Fruit fly (Drosophila melanogaster) whole organism, embryonic: ENCODE measurements around the gene Fdh.

ENCODE experiments used
- Adf1 ChIP-seq: fragments of 200-800 bp; sonication (Bioruptor generic); IDR thresholded peaks from 2 replicates; pipeline ENCODE4 v1.3.6; 2022; ENCODE audit warnings: missing biosample characterization, missing genetic modification characterization
- Atf6 ChIP-seq: fragments of 200-800 bp; sonication (Bioruptor generic); IDR thresholded peaks from 2 replicates; pipeline ENCODE4 v1.3.6; 2022; ENCODE audit warnings: missing biosample characterization, missing genetic modification characterization
- CG10267 ChIP-seq: fragments of 200-800 bp; sonication (Bioruptor generic); optimal IDR thresholded peaks from 2 replicates; lab custom pipeline; 2018; ENCODE audit warnings: missing biosample characterization, mild to moderate bottlenecking, missing genetic modification characterization, moderate library complexity
- CG11504 ChIP-seq: fragments of 200-800 bp; sonication (Bioruptor generic); optimal IDR thresholded peaks from 3 replicates; lab custom pipeline; 2019; ENCODE audit warnings: missing biosample characterization, mild to moderate bottlenecking, missing genetic modification characterization, moderate library complexity
- CG11560 ChIP-seq: fragments of 200-800 bp; sonication (Bioruptor generic); IDR thresholded peaks from 3 replicates; pipeline ENCODE4 v1.3.6; 2022; ENCODE audit warnings: missing biosample characterization, missing genetic modification characterization
- CG11696 ChIP-seq: fragments of 200-800 bp; sonication (Bioruptor generic); IDR thresholded peaks from 2 replicates; pipeline ENCODE4 v1.3.6; 2022; ENCODE audit warnings: missing biosample characterization, missing genetic modification characterization
- CG14014 ChIP-seq: fragments of 200-800 bp; sonication (Bioruptor generic); IDR thresholded peaks from 2 replicates; pipeline ENCODE4 v1.3.6; 2022; ENCODE audit warnings: missing biosample characterization, missing genetic modification characterization
- CG18619 ChIP-seq: fragments of 200-800 bp; sonication (Bioruptor generic); optimal IDR thresholded peaks from 3 replicates; lab custom pipeline; 2017; ENCODE audit warnings: missing biosample characterization, mild to moderate bottlenecking, missing genetic modification characterization
- CG31224 ChIP-seq: fragments of 200-800 bp; sonication (Bioruptor generic); IDR thresholded peaks from 2 replicates; pipeline ENCODE4 v1.3.6; 2022; ENCODE audit warnings: missing biosample characterization, missing genetic modification characterization
- CG3163 ChIP-seq: fragments of 200-800 bp; sonication (Bioruptor generic); optimal IDR thresholded peaks from 3 replicates; lab custom pipeline; 2016; ENCODE audit warnings: missing biosample characterization, missing genetic modification characterization
- CG34376 ChIP-seq: fragments of 200-800 bp; sonication (Bioruptor generic); optimal IDR thresholded peaks from 2 replicates; lab custom pipeline; 2018; ENCODE audit warnings: missing biosample characterization, mild to moderate bottlenecking, missing genetic modification characterization
- CG3995 ChIP-seq: fragments of 200-800 bp; sonication (Bioruptor generic); optimal IDR thresholded peaks from 3 replicates; lab custom pipeline; 2016; ENCODE audit warnings: missing biosample characterization, missing genetic modification characterization
- CG4854 ChIP-seq: fragments of 200-800 bp; sonication (Bioruptor generic); optimal IDR thresholded peaks from 2 replicates; lab custom pipeline; 2016; ENCODE audit warnings: missing biosample characterization, missing genetic modification characterization, inconsistent platforms
- CG6175 ChIP-seq: fragments of 200-800 bp; sonication (Bioruptor generic); IDR thresholded peaks from 3 replicates; pipeline ENCODE4 v1.3.6; 2022; ENCODE audit warnings: missing biosample characterization, missing genetic modification characterization
- CG7556 ChIP-seq: fragments of 200-800 bp; sonication (Bioruptor generic); optimal IDR thresholded peaks from 2 replicates; lab custom pipeline; 2017; ENCODE audit warnings: missing biosample characterization, mild to moderate bottlenecking, missing genetic modification characterization
- CG7839 ChIP-seq: fragments of 200-800 bp; sonication (Bioruptor generic); optimal IDR thresholded peaks from 3 replicates; lab custom pipeline; 2018; ENCODE audit warnings: missing biosample characterization, mild to moderate bottlenecking, missing genetic modification characterization, moderate library complexity
- CG7987 ChIP-seq: fragments of 200-800 bp; sonication (Bioruptor generic); optimal IDR thresholded peaks from 2 replicates; lab custom pipeline; 2018; ENCODE audit warnings: missing biosample characterization, mild to moderate bottlenecking, missing genetic modification characterization, moderate library complexity
- CG8359 ChIP-seq: fragments of 200-800 bp; sonication (Bioruptor generic); optimal IDR thresholded peaks from 2 replicates; lab custom pipeline; 2017; ENCODE audit warnings: missing biosample characterization, mild to moderate bottlenecking, missing genetic modification characterization, borderline replicate concordance
- D19A ChIP-seq: fragments of 200-800 bp; optimal IDR thresholded peaks from 3 replicates; lab custom pipeline; 2019; ENCODE audit warnings: missing biosample characterization, mild to moderate bottlenecking, missing genetic modification characterization, moderate library complexity
- D19B ChIP-seq: fragments of 200-800 bp; sonication (Bioruptor generic); optimal IDR thresholded peaks from 2 replicates; lab custom pipeline; 2017; ENCODE audit warnings: missing biosample characterization, mild to moderate bottlenecking, missing genetic modification characterization
- Ets65A ChIP-seq: fragments of 200-800 bp; sonication (Bioruptor generic); peaks from one replicate; lab custom pipeline; 2016; ENCODE audit warnings: missing biosample characterization, missing genetic modification characterization
- Fer1 ChIP-seq: fragments of 200-800 bp; sonication (Bioruptor generic); optimal IDR thresholded peaks from 2 replicates; lab custom pipeline; 2017; ENCODE audit warnings: missing biosample characterization, mild to moderate bottlenecking, missing genetic modification characterization
- Gug ChIP-seq: fragments of 200-800 bp; sonication (Bioruptor generic); IDR thresholded peaks from 4 replicates; pipeline ENCODE4 v1.3.6; 2022; ENCODE audit warnings: missing biosample characterization, missing genetic modification characterization
- Hand ChIP-seq: fragments of 200-800 bp; sonication (Bioruptor generic); optimal IDR thresholded peaks from 2 replicates; lab custom pipeline; 2017; ENCODE audit warnings: mild to moderate bottlenecking, missing biosample characterization, missing genetic modification reagents, missing genetic modification characterization
- HmgD ChIP-seq: fragments of 200-800 bp; sonication (Bioruptor generic); optimal IDR thresholded peaks from 3 replicates; lab custom pipeline; 2016; ENCODE audit warnings: missing biosample characterization, missing genetic modification characterization
- Hr3 ChIP-seq: fragments of 200-800 bp; sonication (Bioruptor generic); optimal IDR thresholded peaks from 3 replicates; lab custom pipeline; 2016; ENCODE audit warnings: missing biosample characterization, missing genetic modification characterization
- MBD-R2 ChIP-seq: fragments of 200-800 bp; sonication (Bioruptor generic); IDR thresholded peaks from 2 replicates; pipeline ENCODE4 v1.3.6; 2022; ENCODE audit warnings: missing biosample characterization, missing genetic modification characterization
- Myb ChIP-seq: fragments of 200-800 bp; sonication (Bioruptor generic); optimal IDR thresholded peaks from 2 replicates; lab custom pipeline; 2016; ENCODE audit warnings: missing biosample characterization, missing genetic modification characterization
- Optix ChIP-seq: fragments of 200-800 bp; sonication (Bioruptor generic); IDR thresholded peaks from 3 replicates; pipeline ENCODE4 v1.3.6; 2022; ENCODE audit warnings: missing biosample characterization, missing genetic modification characterization
- Rx ChIP-seq: fragments of 200-800 bp; sonication (Bioruptor generic); IDR thresholded peaks from 2 replicates; pipeline ENCODE4 v1.3.6; 2022; ENCODE audit warnings: missing biosample characterization, missing genetic modification characterization
- Side ChIP-seq: fragments of 200-800 bp; sonication (Bioruptor generic); optimal IDR thresholded peaks from 2 replicates; lab custom pipeline; 2016; ENCODE audit warnings: missing biosample characterization, missing genetic modification characterization
- chm ChIP-seq: fragments of 200-800 bp; sonication (Bioruptor generic); IDR thresholded peaks from 2 replicates; pipeline ENCODE4 v1.3.6; 2022; ENCODE audit warnings: missing biosample characterization, missing genetic modification characterization
- dan ChIP-seq: fragments of 200-800 bp; sonication (Bioruptor generic); IDR thresholded peaks from 2 replicates; pipeline ENCODE4 v1.3.6; 2022; ENCODE audit warnings: missing biosample characterization, missing genetic modification characterization
- dm ChIP-seq: fragments of 200-800 bp; sonication (Bioruptor generic); optimal IDR thresholded peaks from 3 replicates; lab custom pipeline; 2016; ENCODE audit warnings: missing biosample characterization, missing genetic modification characterization
- exex ChIP-seq: fragments of 200-800 bp; sonication (Bioruptor generic); optimal IDR thresholded peaks from 4 replicates; lab custom pipeline; 2018; ENCODE audit warnings: missing biosample characterization, mild to moderate bottlenecking, missing genetic modification characterization, moderate library complexity
- ken ChIP-seq: fragments of 200-800 bp; sonication (Bioruptor generic); IDR thresholded peaks from 3 replicates; pipeline ENCODE4 v1.3.6; 2022; ENCODE audit warnings: missing biosample characterization, missing genetic modification characterization
- odd ChIP-seq: fragments of 200-800 bp; sonication (Bioruptor generic); optimal IDR thresholded peaks from 2 replicates; lab custom pipeline; 2017; ENCODE audit warnings: missing biosample characterization, mild to moderate bottlenecking, missing genetic modification characterization
- pan ChIP-seq, 4 experiments: fragments of >200 bp in 3 of 4; fragments of 200-800 bp in 1 of 4; sonication (Bioruptor generic) in 1 of 4; optimal IDR thresholded peaks in 3 of 4; IDR thresholded peaks in 1 of 4; 2 replicates each; pipeline versions ENCODE4 v1.3.6 to Lab custom; 2017 to 2022; ENCODE audit warnings: missing biosample characterization in 2 of 4, missing genetic modification characterization in 2 of 4, mixed read lengths in 1 of 4
- pum ChIP-seq: fragments of 200-800 bp; sonication (Bioruptor generic); optimal IDR thresholded peaks from 2 replicates; lab custom pipeline; 2016; ENCODE audit warnings: missing biosample characterization, missing genetic modification characterization
- sisA ChIP-seq: fragments of 200-800 bp; sonication (Bioruptor generic); IDR thresholded peaks from 2 replicates; pipeline ENCODE4 v1.3.6; 2022; ENCODE audit warnings: missing biosample characterization, missing genetic modification characterization
- slbo ChIP-seq: fragments of 200-800 bp; sonication (Bioruptor generic); IDR thresholded peaks from 2 replicates; pipeline ENCODE4 v1.3.6; 2022; ENCODE audit warnings: missing biosample characterization, missing genetic modification characterization
- slou ChIP-seq: fragments of 200-800 bp; sonication (Bioruptor generic); optimal IDR thresholded peaks from 3 replicates; lab custom pipeline; 2016; ENCODE audit warnings: missing biosample characterization, missing genetic modification characterization
- slp2 ChIP-seq: fragments of 200-800 bp; sonication (Bioruptor generic); optimal IDR thresholded peaks from 2 replicates; lab custom pipeline; 2016; ENCODE audit warnings: missing biosample characterization, missing genetic modification characterization
- so ChIP-seq: fragments of 200-800 bp; sonication (Bioruptor generic); IDR thresholded peaks from 3 replicates; pipeline ENCODE4 v1.3.6; 2022; ENCODE audit warnings: missing biosample characterization, missing genetic modification characterization
- unpg ChIP-seq: fragments of 200-800 bp; sonication (Bioruptor generic); optimal IDR thresholded peaks from 3 replicates; lab custom pipeline; 2018; ENCODE audit warnings: missing biosample characterization, mild to moderate bottlenecking, missing genetic modification characterization, moderate library complexity
- usp ChIP-seq: fragments of >200 bp; optimal IDR thresholded peaks from 2 replicates; lab custom pipeline; 2017; ENCODE audit warnings: missing biosample characterization, missing genetic modification characterization
- wek ChIP-seq: fragments of 200-800 bp; sonication (Bioruptor generic); optimal IDR thresholded peaks from 3 replicates; lab custom pipeline; 2018; ENCODE audit warnings: missing biosample characterization, mild to moderate bottlenecking, missing genetic modification characterization, moderate library complexity
- zen2 ChIP-seq: fragments of 200-800 bp; sonication (Bioruptor generic); IDR thresholded peaks from 3 replicates; pipeline ENCODE4 v1.3.6; 2022; ENCODE audit warnings: missing biosample characterization, missing genetic modification characterization; ENCODE audit not compliant: partially characterized antibody
- zfh2 ChIP-seq: fragments of 200-800 bp; sonication (Bioruptor generic); optimal IDR thresholded peaks from 2 replicates; lab custom pipeline; 2016; ENCODE audit warnings: missing biosample characterization, missing genetic modification characterization

Gene Fdh

dm6 chr3R:10888633-10889519, 16.7 kb upstream of the Fdh start (continued):
- TF ChIP-seq CG7556 (GFP tag; lab: Kevin White, UChicago) (peak; percentile 38), Atf6 (GFP tag; lab: Robert Waterston, UW) (peak; percentile 56; the same call in 1 of the 2 replicates), Adf1 (GFP tag; lab: Robert Waterston, UW) (peak; percentile 52; the same call in 1 of the 2 replicates), exex (peak; percentile 58), chm (peak; percentile 62), slou (GFP tag; lab: Kevin White, UChicago) (no peak), Fer1 (peak; percentile 48), sisA (GFP tag; lab: Robert Waterston, UW) (no peak; the same call in 1 of the 2 replicates), D19A (tag; lab: Kevin White, UChicago) (no peak), CG7839 (peak; percentile 50), pan (optimal IDR thresholded peaks at IDR 0.05; lab: Kevin White, UChicago) (no peak), pan (GFP tag; optimal IDR thresholded peaks at IDR 0.05 in 1 of 2, IDR thresholded peaks at IDR 0.05 in 1 of 2) (peak in 1 of 2 experiments; percentile 16), CG14014 (peak; percentile 63; the same call in 1 of the 2 replicates), Gug (peak; percentile 25; the same call in 1 of the 4 replicates), CG11560 (tag; lab: Robert Waterston, UW) (no peak), CG8359 (no peak), dan (no peak), so (peak; percentile 51; the same call in 1 of the 3 replicates), CG11696 (GFP tag; lab: Robert Waterston, UW) (peak; percentile 50; the same call in 1 of the 2 replicates), CG3163 (peak; percentile 98), usp (GFP tag; lab: Kevin White, UChicago) (no peak), dm (GFP tag; lab: Kevin White, UChicago) (no peak), CG6175 (GFP tag; lab: Robert Waterston, UW) (no peak; the same call in 2 of the 3 replicates), CG18619 (GFP tag; lab: Kevin White, UChicago) (no peak), zen2 (GFP tag; lab: Robert Waterston, UW) (peak; percentile 66), CG7987 (peak; percentile 76), CG10267 (tag; lab: Kevin White, UChicago) (no peak), CG3995 (GFP tag; lab: Kevin White, UChicago) (peak; percentile 58), CG34376 (GFP tag; lab: Kevin White, UChicago) (peak; percentile 54), unpg (GFP tag; lab: Kevin White, UChicago) (peak; percentile 35), MBD-R2 (GFP tag; lab: Robert Waterston, UW) (no peak; the same call in 1 of the 2 replicates), Optix (GFP tag; lab: Robert Waterston, UW) (peak; percentile 12; the same call in 1 of the 3 replicates), slbo (GFP tag; lab: Robert Waterston, UW) (peak; percentile 58), CG11504 (tag; lab: Kevin White, UChicago) (peak; percentile 28), ken (GFP tag; lab: Robert Waterston, UW) (no peak), HmgD (no peak), Hr3 (GFP tag; lab: Kevin White, UChicago) (no peak), D19B (peak; percentile 44), Hand (GFP tag; lab: Kevin White, UChicago) (peak; percentile 44), CG31224 (0 out of 2 replicates have a peak, but pooled peaks have one; percentile 16), Ets65A (peak; percentile 91), CG4854 (no peak), pum (GFP tag; lab: Kevin White, UChicago) (no peak), wek (GFP tag; lab: Kevin White, UChicago) (peak; percentile 19), odd (GFP tag; lab: Kevin White, UChicago) (no peak), Side (peak; percentile 4), slp2 (GFP tag; lab: Kevin White, UChicago) (no peak), Rx (GFP tag; lab: Robert Waterston, UW) (no peak), zfh2 (GFP tag; lab: Kevin White, UChicago) (peak; percentile 46), Myb (GFP tag; lab: Kevin White, UChicago) (no peak)
